Worm (Caenorhabditis elegans): ENCODE results near the gene F13H8.5.

F13H8.5 gene

DNA sequence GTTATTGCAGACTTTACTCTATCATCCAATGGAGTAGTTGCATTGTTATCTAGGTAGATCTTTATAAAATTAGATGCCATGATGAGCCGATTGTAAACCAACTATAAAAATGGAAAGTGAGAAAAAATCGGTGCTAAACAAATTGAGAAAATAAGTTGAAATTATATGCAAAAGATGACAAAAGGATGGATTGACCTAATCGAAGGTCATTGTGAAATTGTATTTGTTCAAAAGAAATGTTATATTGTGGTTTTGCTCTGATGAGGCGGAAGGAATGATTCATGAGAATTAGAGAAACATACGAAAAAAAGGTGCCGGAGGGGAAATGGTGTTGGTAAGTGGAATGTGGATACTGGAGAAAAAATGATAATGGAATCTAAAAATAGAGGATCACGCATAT, 25.1 kb upstream of the F13H8.5 start, which contains the start of gene scly-1:
TSS of gene scly-1 (minus strand) at position 101 of the 400 bp plus-strand sequence.
- TF ChIP-seq efl-1 (optimal IDR thresholded peaks at IDR 0.05) (no peak), efl-1 (GFP tag; optimal IDR thresholded peaks at IDR 0.05 in 1 of 2) (peak in 1 of 2 experiments; percentile 87), fkh-4 (tag; optimal IDR thresholded peaks at IDR 0.05; ENCODE audit: borderline replicate concordance) (no peak)

DNA sequence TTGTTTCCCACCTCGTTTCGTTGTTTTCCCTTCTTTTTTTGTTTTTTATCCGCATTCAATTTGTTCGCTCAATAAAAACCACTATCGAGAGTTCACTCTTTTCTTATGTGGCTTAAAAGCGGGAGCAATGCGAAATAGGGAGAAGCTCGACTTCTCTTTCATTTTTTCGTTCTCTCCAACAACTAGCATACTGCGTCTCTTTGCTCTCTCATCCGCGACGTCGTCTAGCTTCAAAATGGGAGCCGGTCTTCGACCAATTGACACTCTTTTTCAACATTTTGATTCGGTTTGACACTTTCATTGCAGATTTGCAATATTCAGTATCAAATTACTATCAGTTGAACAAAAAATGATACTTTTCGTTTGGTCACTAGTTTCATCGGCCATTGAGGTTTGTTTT, 18.0 kb upstream of the F13H8.5 start, which contains the start of gene bpl-1:
TSS of gene bpl-1 (plus strand) at position 301 of the 400 bp plus-strand sequence.
- no peak for TF ChIP-seq alr-1 (tag; optimal IDR thresholded peaks at IDR 0.05; ENCODE audit: borderline replicate concordance)
- TF ChIP-seq elt-2 (tag; optimal IDR thresholded peaks at IDR 0.05) = no peak
- TF ChIP-seq lin-35 (GFP tag; optimal IDR thresholded peaks at IDR 0.05) = no peak
- TF ChIP-seq grh-1 (GFP tag; IDR thresholded peaks at IDR 0.05) = no peak
- peak; percentile 3 to 9 for TF ChIP-seq efl-1 (optimal IDR thresholded peaks at IDR 0.05)
- TF ChIP-seq efl-1 (GFP tag; optimal IDR thresholded peaks at IDR 0.05 in 1 of 2) = no peak
- TF ChIP-seq nhr-12 (tag; optimal IDR thresholded peaks at IDR 0.05) = no peak
- TF ChIP-seq tbx-2 (tag; optimal IDR thresholded peaks at IDR 0.05) = no peak
- no peak for TF ChIP-seq unc-130 (tag; optimal IDR thresholded peaks at IDR 0.05)
- no peak for TF ChIP-seq hpl-2 (GFP tag; optimal IDR thresholded peaks at IDR 0.05)
- TF ChIP-seq dpl-1 (GFP tag; optimal IDR thresholded peaks at IDR 0.05) = peak in 1 of 3 experiments; percentile 10
- no peak for TF ChIP-seq tlp-1 (tag; optimal IDR thresholded peaks at IDR 0.05)
- no peak for TF ChIP-seq fkh-8 (tag; optimal IDR thresholded peaks at IDR 0.05)
- no peak for TF ChIP-seq ceh-63 (GFP tag; optimal IDR thresholded peaks at IDR 0.05)
- no peak for TF ChIP-seq C34B4.2 (tag; optimal IDR thresholded peaks at IDR 0.05)
- no peak for TF ChIP-seq snpc-4 (tag; optimal IDR thresholded peaks at IDR 0.05)
- TF ChIP-seq pax-3 (tag; optimal IDR thresholded peaks at IDR 0.05) = no peak
- TF ChIP-seq zip-4 (GFP tag; optimal IDR thresholded peaks at IDR 0.05) = no peak
- no peak for TF ChIP-seq sup-37 (GFP tag; optimal IDR thresholded peaks at IDR 0.05)
- TF ChIP-seq unc-62 (GFP tag; optimal IDR thresholded peaks at IDR 0.05) = no peak
- TF ChIP-seq xbp-1 (tag; optimal IDR thresholded peaks at IDR 0.05) = no peak
- TF ChIP-seq ceh-82 (tag; optimal IDR thresholded peaks at IDR 0.05) = peak in 1 of 3 experiments; percentile 2
- TF ChIP-seq lin-39 (tag; optimal IDR thresholded peaks at IDR 0.05) = no peak
- peak in 1 of 2 experiments; percentile 1 for TF ChIP-seq lsy-2 (tag; optimal IDR thresholded peaks at IDR 0.05)
- TF ChIP-seq lin-14 (GFP tag; optimal IDR thresholded peaks at IDR 0.05) = peak; percentile 28
- TF ChIP-seq egl-13 (tag; optimal IDR thresholded peaks at IDR 0.05) = no peak
- TF ChIP-seq mep-1 (tag; optimal IDR thresholded peaks at IDR 0.05) = no peak

DNA sequence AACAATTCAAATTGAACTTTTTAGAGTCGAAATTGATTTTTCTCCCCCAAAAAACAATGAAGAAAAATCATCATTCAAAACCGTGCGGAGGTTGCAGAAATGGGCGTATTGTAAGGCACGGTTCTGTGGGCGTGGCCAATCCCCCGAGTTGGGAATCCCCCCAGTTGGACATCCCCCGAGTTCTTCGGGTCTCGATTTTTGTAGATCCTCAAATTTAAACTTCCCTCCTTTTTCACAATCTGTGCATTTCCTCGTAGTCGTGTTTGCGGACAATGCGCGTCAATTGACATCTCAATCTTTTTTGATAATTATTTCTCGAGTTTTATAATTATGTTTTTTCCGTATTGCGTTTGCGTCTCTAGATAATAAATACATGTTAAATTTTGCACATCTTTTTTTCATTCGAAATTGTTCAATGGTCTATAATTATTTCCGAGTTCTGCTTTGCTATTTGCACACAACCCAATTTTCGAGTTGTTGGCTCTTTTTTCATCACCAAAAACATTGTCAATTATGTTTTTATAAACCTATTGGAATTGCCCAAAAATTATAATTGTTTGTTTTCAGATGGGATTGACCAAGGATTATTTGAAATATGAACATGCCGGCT, 14.0 kb upstream of the F13H8.5 start, which contains the start of gene F13H8.2:
TSS of gene F13H8.2 (plus strand) at position 560 of the 610 bp plus-strand sequence.
- TF ChIP-seq alr-1 (tag; optimal IDR thresholded peaks at IDR 0.05; ENCODE audit: borderline replicate concordance) (no peak), Y116A8C.19 (tag; optimal IDR thresholded peaks at IDR 0.05; ENCODE audit: borderline replicate concordance) (no peak), tlp-1 (tag; optimal IDR thresholded peaks at IDR 0.05) (no peak), xbp-1 (tag; optimal IDR thresholded peaks at IDR 0.05) (peak; percentile 75), nhr-90 (tag; optimal IDR thresholded peaks at IDR 0.05; ENCODE audit: poor library complexity) (peak; percentile 77), nhr-19 (GFP tag; conservative IDR thresholded peaks at IDR 0.05) (peak; percentile 89), snpc-4 (tag; optimal IDR thresholded peaks at IDR 0.05) (peak; percentile 44), ceh-88 (GFP tag; IDR thresholded peaks at IDR 0.05) (peak; percentile 81), lsy-2 (tag; optimal IDR thresholded peaks at IDR 0.05) (peak; percentile 82 to 90), swsn-7 (tag; optimal IDR thresholded peaks at IDR 0.05) (peak; percentile 82), C16A3.4 (tag; optimal IDR thresholded peaks at IDR 0.05) (peak; percentile 80), fkh-8 (tag; optimal IDR thresholded peaks at IDR 0.05) (peak; percentile 68), C04F5.9 (tag; optimal IDR thresholded peaks at IDR 0.05) (peak; percentile 58), unc-130 (tag; optimal IDR thresholded peaks at IDR 0.05) (peak; percentile 90), ceh-63 (GFP tag; optimal IDR thresholded peaks at IDR 0.05) (no peak), mdl-1 (tag; optimal IDR thresholded peaks at IDR 0.05) (peak in 1 of 2 experiments; percentile 75), irx-1 (tag; optimal IDR thresholded peaks at IDR 0.05) (peak; percentile 58), nhr-12 (tag; optimal IDR thresholded peaks at IDR 0.05) (no peak), nhr-85 (tag) (peak; percentile 88), hlh-4 (tag; optimal IDR thresholded peaks at IDR 0.05) (no peak), jun-1 (tag; optimal IDR thresholded peaks at IDR 0.05) (peak; percentile 57), nhr-28 (tag; optimal IDR thresholded peaks at IDR 0.05) (no peak), lin-14 (GFP tag; optimal IDR thresholded peaks at IDR 0.05) (peak; percentile 75), nhr-71 (tag; optimal IDR thresholded peaks at IDR 0.05) (peak; percentile 90), sptf-1 (tag; optimal IDR thresholded peaks at IDR 0.05) (no peak), nhr-84 (tag; optimal IDR thresholded peaks at IDR 0.05) (no peak), lin-35 (GFP tag; optimal IDR thresholded peaks at IDR 0.05) (peak; percentile 96 to 98), F16B12.6 (tag; optimal IDR thresholded peaks at IDR 0.05) (peak; percentile 98), isw-1 (GFP tag; IDR thresholded peaks at IDR 0.05) (peak; percentile 88), lir-3 (tag; optimal IDR thresholded peaks at IDR 0.05; ENCODE audit: poor library complexity) (peak; percentile 72)

Data from whole organism, L1 larva.